Fruit fly (Drosophila melanogaster) whole organism, embryonic: ENCODE data around the gene CG14342.

Experiments used
- CG10267 ChIP-seq: fragments of 200-800 bp; sonication (Bioruptor generic); optimal IDR thresholded peaks from 2 replicates; lab custom pipeline; 2018; ENCODE audit warnings: missing biosample characterization, mild to moderate bottlenecking, missing genetic modification characterization, moderate library complexity
- CG10462 ChIP-seq: fragments of 200-800 bp; sonication (Bioruptor generic); optimal IDR thresholded peaks from 2 replicates; lab custom pipeline; 2016; ENCODE audit warnings: missing biosample characterization, missing genetic modification characterization
- CG12659 ChIP-seq: fragments of 200-800 bp; sonication (Bioruptor generic); optimal IDR thresholded peaks from 3 replicates; lab custom pipeline; 2017; ENCODE audit warnings: mild to moderate bottlenecking, missing biosample characterization, missing genetic modification reagents, missing genetic modification characterization
- CG13775 ChIP-seq: fragments of 200-800 bp; sonication (Bioruptor generic); optimal IDR thresholded peaks from 3 replicates; lab custom pipeline; 2017; ENCODE audit warnings: missing biosample characterization, mild to moderate bottlenecking, missing genetic modification characterization
- CG15514 ChIP-seq: fragments of 200-800 bp; sonication (Bioruptor generic); optimal IDR thresholded peaks from 3 replicates; lab custom pipeline; 2017; ENCODE audit warnings: missing biosample characterization, missing genetic modification characterization, mild to moderate bottlenecking, moderate library complexity, missing genetic modification reagents
- CG16779 ChIP-seq: fragments of 200-800 bp; sonication (Bioruptor generic); IDR thresholded peaks from 2 replicates; pipeline ENCODE4 v1.3.6; 2022; ENCODE audit warnings: missing biosample characterization, missing genetic modification characterization
- CG1792 ChIP-seq: fragments of 200-800 bp; sonication (Bioruptor generic); optimal IDR thresholded peaks from 2 replicates; lab custom pipeline; 2016; ENCODE audit warnings: missing biosample characterization, missing genetic modification characterization
- CG18011 ChIP-seq: fragments of 200-800 bp; sonication (Bioruptor generic); optimal IDR thresholded peaks from 2 replicates; lab custom pipeline; 2017; ENCODE audit warnings: missing biosample characterization, missing genetic modification characterization, mild to moderate bottlenecking, moderate library complexity, missing genotype
- CG32532 ChIP-seq: fragments of 200-800 bp; sonication (Bioruptor generic); IDR thresholded peaks from 2 replicates; pipeline ENCODE4 v1.3.6; 2022; ENCODE audit warnings: missing biosample characterization, missing genetic modification characterization
- CG33213 ChIP-seq: fragments of 200-800 bp; sonication (Bioruptor generic); optimal IDR thresholded peaks from 3 replicates; lab custom pipeline; 2016; ENCODE audit warnings: missing biosample characterization, missing genetic modification characterization
- CG34422 ChIP-seq: fragments of 200-800 bp; sonication (Bioruptor generic); IDR thresholded peaks from 3 replicates; pipeline ENCODE4 v1.3.6; 2022; ENCODE audit warnings: missing biosample characterization, missing genetic modification characterization
- CG42726 ChIP-seq: fragments of 200-800 bp; sonication (Bioruptor generic); IDR thresholded peaks from 2 replicates; pipeline ENCODE4 v1.3.6; 2022; ENCODE audit warnings: missing biosample characterization, missing genetic modification characterization; ENCODE audit not compliant: partially characterized antibody
- CG4617 ChIP-seq: fragments of 200-800 bp; sonication (Bioruptor generic); optimal IDR thresholded peaks from 3 replicates; lab custom pipeline; 2016; ENCODE audit warnings: missing biosample characterization, missing genetic modification characterization, borderline replicate concordance
- CG7271 ChIP-seq: fragments of 200-800 bp; sonication (Bioruptor generic); optimal IDR thresholded peaks from 2 replicates; lab custom pipeline; 2018; ENCODE audit warnings: missing biosample characterization, mild to moderate bottlenecking, missing genetic modification characterization, moderate library complexity
- CG8924 ChIP-seq: fragments of 200-800 bp; optimal IDR thresholded peaks from 3 replicates; lab custom pipeline; 2019; ENCODE audit warnings: missing biosample characterization, mild to moderate bottlenecking, missing genetic modification characterization, moderate library complexity
- CG9797 ChIP-seq: fragments of 200-800 bp; sonication (Bioruptor generic); optimal IDR thresholded peaks from 3 replicates; lab custom pipeline; 2018; ENCODE audit warnings: missing biosample characterization, mild to moderate bottlenecking, missing genetic modification characterization
- Dp ChIP-seq: fragments of 200-800 bp; sonication (Bioruptor generic); optimal IDR thresholded peaks from 2 replicates; lab custom pipeline; 2018; ENCODE audit warnings: missing biosample characterization, mild to moderate bottlenecking, missing genetic modification characterization, moderate library complexity
- Dref ChIP-seq: fragments of 200-800 bp; sonication (Bioruptor generic); IDR thresholded peaks from 2 replicates; pipeline ENCODE4 v1.3.6; 2022; ENCODE audit warnings: missing biosample characterization, missing genetic modification characterization
- E2f2 ChIP-seq: fragments of 200-800 bp; sonication (Bioruptor generic); IDR thresholded peaks from 2 replicates; pipeline ENCODE4 v1.3.6; 2022; ENCODE audit warnings: missing biosample characterization, missing genetic modification characterization
- Ets97D ChIP-seq: fragments of 200-800 bp; sonication (Bioruptor generic); optimal IDR thresholded peaks from 3 replicates; lab custom pipeline; 2016; ENCODE audit warnings: missing biosample characterization, missing genetic modification characterization
- Hr78 ChIP-seq, 2 experiments: fragments of 200-800 bp in 1 of 2; fragments of >200 bp in 1 of 2; sonication (Bioruptor generic) in 1 of 2; optimal IDR thresholded peaks; 2 replicates each; lab custom pipeline; 2017 to 2019; ENCODE audit warnings: missing biosample characterization in 2 of 2, missing genetic modification characterization in 2 of 2, mild to moderate bottlenecking in 1 of 2, moderate library complexity in 1 of 2
- MBD-R2 ChIP-seq: fragments of 200-800 bp; sonication (Bioruptor generic); IDR thresholded peaks from 2 replicates; pipeline ENCODE4 v1.3.6; 2022; ENCODE audit warnings: missing biosample characterization, missing genetic modification characterization
- MESR4 ChIP-seq: fragments of 200-800 bp; sonication (Bioruptor generic); optimal IDR thresholded peaks from 2 replicates; lab custom pipeline; 2018; ENCODE audit warnings: missing biosample characterization, mild to moderate bottlenecking, missing genetic modification characterization, moderate library complexity
- Myb ChIP-seq: fragments of 200-800 bp; sonication (Bioruptor generic); optimal IDR thresholded peaks from 2 replicates; lab custom pipeline; 2016; ENCODE audit warnings: missing biosample characterization, missing genetic modification characterization
- Oli ChIP-seq: fragments of 200-800 bp; sonication (Bioruptor generic); optimal IDR thresholded peaks from 2 replicates; lab custom pipeline; 2018; ENCODE audit warnings: missing biosample characterization, mild to moderate bottlenecking, missing genetic modification characterization, moderate library complexity
- Optix ChIP-seq: fragments of 200-800 bp; sonication (Bioruptor generic); IDR thresholded peaks from 3 replicates; pipeline ENCODE4 v1.3.6; 2022; ENCODE audit warnings: missing biosample characterization, missing genetic modification characterization
- Pdp1 ChIP-seq, 2 experiments: fragments of 200-800 bp; sonication (Bioruptor generic); optimal IDR thresholded peaks; 3 replicates each; lab custom pipeline; 2016; ENCODE audit warnings: missing biosample characterization in 2 of 2, missing genetic modification characterization in 2 of 2, mild to moderate bottlenecking in 1 of 2, moderate library complexity in 1 of 2
- Rfx ChIP-seq: fragments of 200-800 bp; sonication (Bioruptor generic); IDR thresholded peaks from 2 replicates; pipeline ENCODE4 v1.3.6; 2022; ENCODE audit warnings: missing biosample characterization, missing genetic modification characterization
- Scr ChIP-seq: fragments of 200-800 bp; sonication (Bioruptor generic); IDR thresholded peaks from 2 replicates; pipeline ENCODE4 v1.3.6; 2022; ENCODE audit warnings: missing biosample characterization, missing genetic modification characterization; ENCODE audit not compliant: partially characterized antibody
- Sry-δ ChIP-seq: fragments of 200-800 bp; sonication (Bioruptor generic); optimal IDR thresholded peaks from 2 replicates; lab custom pipeline; 2016; ENCODE audit warnings: missing biosample characterization, missing genetic modification characterization
- YL-1 ChIP-seq: fragments of 200-800 bp; sonication (Bioruptor generic); optimal IDR thresholded peaks from 3 replicates; lab custom pipeline; 2017; ENCODE audit warnings: missing biosample characterization, mild to moderate bottlenecking, missing genetic modification characterization
- ase ChIP-seq: fragments of 200-800 bp; sonication (Bioruptor generic); IDR thresholded peaks from 3 replicates; pipeline ENCODE4 v1.3.6; 2022; ENCODE audit warnings: missing biosample characterization, missing genetic modification characterization
- bbx ChIP-seq: fragments of 200-800 bp; sonication (Bioruptor generic); IDR thresholded peaks from 2 replicates; pipeline ENCODE4 v1.3.6; 2022; ENCODE audit warnings: missing biosample characterization, missing genetic modification characterization; ENCODE audit not compliant: partially characterized antibody
- chinmo ChIP-seq: fragments of 200-800 bp; sonication (Bioruptor generic); IDR thresholded peaks from 4 replicates; pipeline ENCODE4 v1.3.6; 2022; ENCODE audit warnings: missing biosample characterization, missing genetic modification characterization; ENCODE audit not compliant: partially characterized antibody
- crp ChIP-seq, 2 experiments: fragments of 200-800 bp; sonication (Bioruptor generic); optimal IDR thresholded peaks; 2 replicates in 1 of 2; 3 replicates in 1 of 2; lab custom pipeline; 2017; ENCODE audit warnings: missing biosample characterization in 2 of 2, missing genetic modification characterization in 2 of 2, mild to moderate bottlenecking in 1 of 2, moderate library complexity in 1 of 2
- gcm ChIP-seq: fragments of 200-800 bp; sonication (Bioruptor generic); optimal IDR thresholded peaks from 2 replicates; lab custom pipeline; 2019; ENCODE audit warnings: missing biosample characterization, mild to moderate bottlenecking, missing genetic modification characterization, moderate library complexity
- gfzf ChIP-seq: fragments of 200-800 bp; sonication (Bioruptor generic); optimal IDR thresholded peaks from 2 replicates; lab custom pipeline; 2016; ENCODE audit warnings: missing biosample characterization, mild to moderate bottlenecking, missing genetic modification characterization, moderate library complexity
- grn ChIP-seq: fragments of 200-800 bp; sonication (Bioruptor generic); optimal IDR thresholded peaks from 3 replicates; lab custom pipeline; 2017; ENCODE audit warnings: missing biosample characterization, missing genetic modification characterization
- ham ChIP-seq: fragments of 200-800 bp; sonication (Bioruptor generic); IDR thresholded peaks from 2 replicates; pipeline ENCODE4 v1.3.6; 2022; ENCODE audit warnings: missing biosample characterization, missing genetic modification characterization
- stwl ChIP-seq: fragments of 200-800 bp; sonication (Bioruptor generic); optimal IDR thresholded peaks from 3 replicates; lab custom pipeline; 2018; ENCODE audit warnings: missing biosample characterization, mild to moderate bottlenecking, missing genetic modification characterization, moderate library complexity
- tgo ChIP-seq: fragments of 200-800 bp; sonication (Bioruptor generic); IDR thresholded peaks from 3 replicates; pipeline ENCODE4 v1.3.6; 2022; ENCODE audit warnings: missing biosample characterization, missing genetic modification characterization
- unc-4 ChIP-seq: fragments of 200-800 bp; sonication (Bioruptor generic); IDR thresholded peaks from 2 replicates; pipeline ENCODE4 v1.3.6; 2022; ENCODE audit warnings: missing biosample characterization, missing genetic modification characterization; ENCODE audit not compliant: partially characterized antibody
- zen2 ChIP-seq: fragments of 200-800 bp; sonication (Bioruptor generic); IDR thresholded peaks from 3 replicates; pipeline ENCODE4 v1.3.6; 2022; ENCODE audit warnings: missing biosample characterization, missing genetic modification characterization; ENCODE audit not compliant: partially characterized antibody

The CG14342 gene

DNA sequence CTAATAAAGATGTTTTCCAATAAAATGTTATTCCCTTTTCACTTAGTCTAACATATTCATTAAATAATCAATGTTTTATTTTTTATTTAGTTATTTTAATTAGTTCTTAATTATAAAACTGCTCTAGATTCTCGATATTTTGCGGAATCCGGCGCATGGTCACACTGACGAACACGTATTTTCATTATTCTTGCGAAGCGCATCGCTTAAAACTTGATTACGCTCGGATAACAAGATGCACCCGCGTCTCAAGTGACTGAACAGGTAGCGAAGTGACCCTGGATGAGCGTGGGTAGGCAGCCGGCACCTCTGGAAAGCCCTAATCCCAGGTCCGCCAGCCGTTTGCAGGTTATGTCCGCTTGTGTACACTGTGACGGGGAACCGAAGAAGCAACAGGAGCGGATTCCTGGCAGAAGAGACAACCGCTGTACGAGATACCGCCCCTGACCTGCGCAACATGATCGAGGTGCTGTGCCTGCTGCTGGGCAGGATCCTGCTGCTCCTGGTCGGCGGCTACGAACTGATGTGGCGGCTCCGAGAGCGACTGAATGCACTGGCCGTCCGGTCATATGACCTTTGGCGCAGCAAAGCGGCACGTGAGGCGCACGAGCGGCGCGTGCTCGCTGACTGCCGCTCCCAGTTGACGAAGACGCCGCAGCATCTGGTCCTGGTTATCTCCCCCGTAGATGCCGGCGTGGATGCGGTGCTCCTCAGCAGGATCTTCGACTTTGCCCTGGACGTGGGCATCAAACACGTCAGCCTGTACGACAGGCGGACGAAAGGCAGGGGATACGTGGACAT, 45.3 kb upstream of the CG14342 start, which contains the start of gene Tango14 (continued):
- TF ChIP-seq CG13775 (GFP tag; lab: Kevin White, UChicago), result no peak
- TF ChIP-seq CG7271, result no peak
- no peak for TF ChIP-seq zen2 (GFP tag; lab: Robert Waterston, UW)
- peak; percentile 88 for TF ChIP-seq MESR4
- TF ChIP-seq CG8924 (tag; lab: Kevin White, UChicago), result no peak
- TF ChIP-seq CG1792 (GFP tag; lab: Kevin White, UChicago), result no peak
- no peak for TF ChIP-seq Hr78 (GFP tag; optimal IDR thresholded peaks at IDR 0.05; lab: Kevin White, UChicago)
- TF ChIP-seq CG32532 (GFP tag; lab: Robert Waterston, UW), result no peak
- 0 out of 2 replicates have a peak, but pooled peaks have one; percentile 19 for TF ChIP-seq Rfx (GFP tag; lab: Robert Waterston, UW)
- no peak for TF ChIP-seq bbx

DNA sequence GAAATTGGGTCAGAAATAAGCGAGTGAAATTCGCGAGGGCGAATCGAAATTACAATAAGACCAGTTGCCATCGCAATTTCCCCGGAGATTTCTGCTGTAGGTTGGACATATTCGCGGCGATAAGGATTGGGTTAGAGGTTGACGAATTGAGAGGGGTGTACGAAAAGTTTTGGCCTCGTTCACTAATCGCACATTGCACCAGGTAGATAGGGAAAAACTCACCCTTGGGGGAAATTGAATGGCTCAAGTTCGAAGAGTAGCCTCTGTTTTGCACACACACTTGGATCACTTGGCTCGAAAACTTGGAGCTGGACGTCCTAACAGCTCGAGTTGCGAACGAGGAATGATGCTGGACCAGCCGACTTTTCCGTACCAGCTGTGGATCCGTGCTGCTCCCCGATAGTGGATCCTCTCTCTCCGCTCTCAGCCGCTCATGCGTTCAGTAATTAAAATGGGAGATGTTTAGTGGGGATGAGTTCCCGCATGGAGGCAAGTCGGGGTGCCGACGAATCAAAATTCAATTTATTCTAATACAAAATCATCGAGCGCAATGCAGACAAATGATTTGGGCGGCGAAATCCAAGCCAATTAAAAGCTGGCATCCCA, 40.4 kb upstream of the CG14342 start, which contains the start of gene CG5080:
Gene CG5080 (minus strand): TSS at position 349 of the 606 bp plus-strand sequence.
- TF ChIP-seq CG16779 (GFP tag; lab: Robert Waterston, UW), result no peak
- no peak for TF ChIP-seq grn (GFP tag; lab: Kevin White, UChicago)
- no peak for TF ChIP-seq ase (GFP tag; lab: Robert Waterston, UW)
- TF ChIP-seq gcm (GFP tag; lab: Kevin White, UChicago), result peak; percentile 10

DNA sequence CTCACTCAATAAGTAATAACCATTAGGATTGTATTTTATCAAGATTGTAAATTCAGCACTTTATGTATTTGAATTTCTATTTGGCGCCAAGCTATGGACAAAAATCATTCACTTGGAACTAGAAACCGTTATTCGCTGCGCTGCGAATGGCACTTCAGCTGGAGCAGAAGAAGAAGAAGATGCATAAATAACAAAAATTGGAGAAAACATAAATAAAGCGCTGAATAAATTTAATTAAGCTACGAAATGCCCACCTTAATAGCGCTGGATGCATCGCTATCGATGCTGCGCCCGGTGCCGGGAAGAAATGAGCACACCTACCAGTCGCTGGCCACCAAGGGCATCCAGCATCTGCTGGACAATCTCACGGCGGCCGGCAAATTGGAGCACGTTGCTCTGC, 39.7 kb upstream of the CG14342 start, which contains the start of gene IntS14:
Gene IntS14 (plus strand): TSS at position 150 of the 400 bp plus-strand sequence.
- TF ChIP-seq CG34422 (GFP tag; lab: Robert Waterston, UW) (peak; percentile 62; the same call in 1 of the 3 replicates), CG10267 (peak; percentile 37), unc-4 (GFP tag; lab: Robert Waterston, UW) (peak; percentile 37; the same call in 1 of the 2 replicates), YL-1 (GFP tag; lab: Kevin White, UChicago) (peak; percentile 8), CG10462 (GFP tag; lab: Kevin White, UChicago) (peak; percentile 3), Dp (GFP tag; lab: Kevin White, UChicago) (peak; percentile 92), CG33213 (GFP tag; lab: Kevin White, UChicago) (no peak), CG9797 (GFP tag; lab: Kevin White, UChicago) (peak; percentile 9), Sry-δ (GFP tag; lab: Kevin White, UChicago) (peak; percentile 37), Ets97D (GFP tag; lab: Kevin White, UChicago) (peak; percentile 17), Optix (GFP tag; lab: Robert Waterston, UW) (no peak), CG4617 (peak; percentile 54), Pdp1 (GFP tag; optimal IDR thresholded peaks at IDR 0.05; lab: Kevin White, UChicago) (peak in 1 of 2 experiments; percentile 30), CG15514 (GFP tag; lab: Kevin White, UChicago) (peak; percentile 68), MBD-R2 (GFP tag; lab: Robert Waterston, UW) (peak; percentile 89), tgo (GFP tag; lab: Robert Waterston, UW) (no peak), crp (GFP tag; optimal IDR thresholded peaks at IDR 0.05; lab: Kevin White, UChicago) (peak; percentile 43 to 84), chinmo (GFP tag; lab: Robert Waterston, UW) (peak; percentile 67; the same call in 1 of the 4 replicates), Oli (tag; lab: Kevin White, UChicago) (no peak), ham (GFP tag; lab: Robert Waterston, UW) (no peak), CG12659 (GFP tag; lab: Kevin White, UChicago) (peak; percentile 9), stwl (peak; percentile 17), E2f2 (GFP tag; lab: Robert Waterston, UW) (peak; percentile 93), gfzf (GFP tag; lab: Kevin White, UChicago) (peak; percentile 17), Scr (GFP tag; lab: Robert Waterston, UW) (peak; percentile 29; the same call in 1 of the 2 replicates), Dref (GFP tag; lab: Robert Waterston, UW) (0 out of 2 replicates have a peak, but pooled peaks have one; percentile 30), Myb (GFP tag; lab: Kevin White, UChicago) (peak; percentile 73), CG18011 (GFP tag; lab: Kevin White, UChicago) (no peak), CG42726 (GFP tag; lab: Robert Waterston, UW) (0 out of 2 replicates have a peak, but pooled peaks have one; percentile 5)
